Worm (Caenorhabditis elegans): ENCODE results near the gene Y53F4B.9.

Gene Y53F4B.9

ce11 chrII:15037782-15038181, 27.6 kb upstream of the Y53F4B.9 start, which contains the start of gene Y53F4B.14:
Gene Y53F4B.14 (plus strand): TSS chrII:15037991.
- TF ChIP-seq F57A8.1 (GFP tag; optimal IDR thresholded peaks at IDR 0.05): no peak
- no peak for TF ChIP-seq cebp-1 (GFP tag; IDR thresholded peaks at IDR 0.05)
- TF ChIP-seq cebp-1 (tag; optimal IDR thresholded peaks at IDR 0.05): peak; percentile 78
- TF ChIP-seq T26A5.8 (tag; optimal IDR thresholded peaks at IDR 0.05): no peak
- no peak for TF ChIP-seq F57C9.4 (tag; optimal IDR thresholded peaks at IDR 0.05)
- no peak for TF ChIP-seq T07F8.4 (tag; optimal IDR thresholded peaks at IDR 0.05)

DNA sequence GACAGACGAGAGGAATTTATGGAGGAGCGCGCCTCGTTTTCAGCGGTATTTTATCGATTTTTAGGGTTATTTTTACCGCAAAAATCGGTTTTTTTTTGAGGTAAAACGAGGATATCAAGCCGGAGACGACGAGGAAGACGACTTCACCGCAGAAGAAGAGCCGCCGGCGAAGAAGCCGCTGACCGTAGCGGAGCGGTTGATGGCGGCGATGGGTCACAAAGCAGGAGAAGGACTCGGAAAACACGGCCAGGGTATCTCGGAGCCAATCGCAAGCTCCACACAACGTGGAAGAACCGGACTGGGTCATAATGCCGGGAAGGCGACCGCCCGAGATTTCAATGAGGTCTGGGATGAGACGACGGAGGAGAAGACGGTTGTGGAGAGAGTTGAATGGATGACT, 16.2 kb upstream of the Y53F4B.9 start:
- TF ChIP-seq egrh-3 (GFP tag; IDR thresholded peaks at IDR 0.05): peak; percentile 62; the same call in 1 of the 2 replicates
- no peak for TF ChIP-seq mcd-1 (GFP tag; IDR thresholded peaks at IDR 0.05)
- TF ChIP-seq zfh-2 (GFP tag; conservative IDR thresholded peaks at IDR 0.05): peak; percentile 79

- TF ChIP-seq gei-17 (GFP tag; optimal IDR thresholded peaks at IDR 0.05): peak; percentile 90
- no peak for TF ChIP-seq ztf-25 (GFP tag; IDR thresholded peaks at IDR 0.05)
- TF ChIP-seq lin-26 (GFP tag; IDR thresholded peaks at IDR 0.05): peak; percentile 82
- TF ChIP-seq B0336.3 (GFP tag; IDR thresholded peaks at IDR 0.05): peak; percentile 97
- peak; percentile 22; the same call in 1 of the 2 replicates for TF ChIP-seq aptf-2 (GFP tag; conservative IDR thresholded peaks at IDR 0.05)
- TF ChIP-seq dpl-1 (GFP tag; optimal IDR thresholded peaks at IDR 0.05): peak; percentile 78
- peak; percentile 100 for TF ChIP-seq attf-3 (GFP tag; conservative IDR thresholded peaks at IDR 0.05)
- peak; percentile 57 for TF ChIP-seq egrh-3 (GFP tag; IDR thresholded peaks at IDR 0.05)
- TF ChIP-seq pbrm-1 (GFP tag; IDR thresholded peaks at IDR 0.05): peak; percentile 99
- no peak for TF ChIP-seq rpc-1 (optimal IDR thresholded peaks at IDR 0.05)
- TF ChIP-seq rpc-1 (tag; optimal IDR thresholded peaks at IDR 0.05): peak; percentile 17
- TF ChIP-seq pha-4 (tag; optimal IDR thresholded peaks at IDR 0.05): no peak
- peak; percentile 100 for TF ChIP-seq snpc-4 (GFP tag; optimal IDR thresholded peaks at IDR 0.05)
- TF ChIP-seq snpc-4 (tag; optimal IDR thresholded peaks at IDR 0.05): peak; percentile 100
- peak; percentile 84 for TF ChIP-seq cebp-2 (GFP tag; IDR thresholded peaks at IDR 0.05)
- TF ChIP-seq F57A8.1 (GFP tag; optimal IDR thresholded peaks at IDR 0.05): no peak
- TF ChIP-seq mel-28 (tag; optimal IDR thresholded peaks at IDR 0.05; ENCODE audit: borderline replicate concordance): peak; percentile 85
- peak; percentile 72 for TF ChIP-seq mes-4 (tag; optimal IDR thresholded peaks at IDR 0.05)
- TF ChIP-seq ceh-40 (GFP tag; IDR thresholded peaks at IDR 0.05): no peak
- peak; percentile 60 for TF ChIP-seq ztf-18 (tag; optimal IDR thresholded peaks at IDR 0.05)
- TF ChIP-seq nfya-2 (GFP tag; IDR thresholded peaks at IDR 0.05): no peak
- no peak for TF ChIP-seq mxl-1 (tag; optimal IDR thresholded peaks at IDR 0.05)
- TF ChIP-seq nfyb-1 (GFP tag; IDR thresholded peaks at IDR 0.05): peak; percentile 97
- TF ChIP-seq dpff-1 (tag; optimal IDR thresholded peaks at IDR 0.05): peak; percentile 83
- peak; percentile 77 for TF ChIP-seq ama-1 (optimal IDR thresholded peaks at IDR 0.05)
- peak in 1 of 2 experiments; percentile 76 for TF ChIP-seq ama-1 (GFP tag; optimal IDR thresholded peaks at IDR 0.05)
- TF ChIP-seq attf-6 (GFP tag; IDR thresholded peaks at IDR 0.05): peak; percentile 95
- TF ChIP-seq atf-7 (tag; optimal IDR thresholded peaks at IDR 0.05): peak; percentile 93
- TF ChIP-seq tbx-9 (tag; optimal IDR thresholded peaks at IDR 0.05; ENCODE audit: borderline replicate concordance): no peak
- TF ChIP-seq egl-18 (GFP tag; IDR thresholded peaks at IDR 0.05): no peak
- TF ChIP-seq Y95B8A.8 (GFP tag; IDR thresholded peaks at IDR 0.05): peak; percentile 76
- 0 out of 2 replicates have a peak, but pooled peaks have one; percentile 56 for TF ChIP-seq madf-3 (GFP tag; IDR thresholded peaks at IDR 0.05)
- peak; percentile 97 for TF ChIP-seq ekl-4 (GFP tag; IDR thresholded peaks at IDR 0.05)
- peak; percentile 74 for TF ChIP-seq madf-8 (GFP tag; conservative IDR thresholded peaks at IDR 0.05)
- peak; percentile 85 for TF ChIP-seq lsl-1 (GFP tag; optimal IDR thresholded peaks at IDR 0.05)
- peak; percentile 59 for TF ChIP-seq nhr-80 (tag; optimal IDR thresholded peaks at IDR 0.05)
- peak; percentile 79 for TF ChIP-seq F33H1.4 (GFP tag; IDR thresholded peaks at IDR 0.05)
- TF ChIP-seq bed-1 (GFP tag; IDR thresholded peaks at IDR 0.05): no peak
- TF ChIP-seq unc-62 (GFP tag; optimal IDR thresholded peaks at IDR 0.05): no peak
- TF ChIP-seq ztf-22 (GFP tag; optimal IDR thresholded peaks at IDR 0.05): peak; percentile 37
These were observed 15.5 kb upstream of the Y53F4B.9 start, which contains the start of gene cmtr-1 for ce11 chrII:15025599-15026164. Gene cmtr-1 (plus strand): TSS chrII:15026114.
